Worm (Caenorhabditis elegans) whole organism, L1 larva: ENCODE data around the gene srx-68.

Experiments
- C04F5.9 ChIP-seq: sonication (generic microtip); optimal IDR thresholded peaks from 2 replicates; lab custom pipeline; 2016; ENCODE audit warnings: missing genetic modification characterization, missing compliant biosample characterization
- F16B12.6 ChIP-seq: fragments of 150-350 bp; optimal IDR thresholded peaks from 2 replicates; lab custom pipeline; 2014; ENCODE audit warnings: missing biosample characterization, missing genetic modification characterization
- Y116A8C.19 ChIP-seq: sonication (generic microtip); optimal IDR thresholded peaks from 2 replicates; lab custom pipeline; 2016; ENCODE audit warnings: missing compliant biosample characterization, missing genetic modification characterization, borderline replicate concordance
- alr-1 ChIP-seq: fragments of 200-800 bp; sonication (Bioruptor generic); optimal IDR thresholded peaks from 2 replicates; lab custom pipeline; 2018; ENCODE audit warnings: borderline replicate concordance, mild to moderate bottlenecking, missing genetic modification characterization, missing compliant biosample characterization
- aly-2 ChIP-seq: fragments of 150-350 bp; optimal IDR thresholded peaks from 2 replicates; lab custom pipeline; 2014; ENCODE audit warnings: missing biosample characterization, missing genetic modification characterization
- ama-1 ChIP-seq: fragments of 150-350 bp; optimal IDR thresholded peaks from 2 replicates; lab custom pipeline; 2014
- ceh-8 ChIP-seq: fragments of 200-800 bp; sonication (Bioruptor generic); optimal IDR thresholded peaks from 2 replicates; lab custom pipeline; 2018; ENCODE audit warnings: mild to moderate bottlenecking, missing genetic modification characterization, moderate library complexity, missing compliant biosample characterization
- ceh-82 ChIP-seq, 3 experiments: fragments of 150-350 bp in 1 of 3; sonication (generic microtip) in 2 of 3; optimal IDR thresholded peaks; 2 replicates each; lab custom pipeline; 2014 to 2017; ENCODE audit warnings: missing biosample characterization in 3 of 3, missing genetic modification characterization in 3 of 3
- ceh-90 ChIP-seq: sonication (generic microtip); optimal IDR thresholded peaks from 2 replicates; lab custom pipeline; 2016; ENCODE audit warnings: missing genetic modification characterization, missing compliant biosample characterization
- ces-1 ChIP-seq: fragments of 150-350 bp; optimal IDR thresholded peaks from 2 replicates; lab custom pipeline; 2014; ENCODE audit warnings: missing biosample characterization, missing genetic modification reagents, missing genetic modification characterization
- dsc-1 ChIP-seq: sonication (generic microtip); optimal IDR thresholded peaks from 2 replicates; lab custom pipeline; 2016; ENCODE audit warnings: mild to moderate bottlenecking, missing genetic modification characterization, missing compliant biosample characterization
- fkh-8 ChIP-seq: sonication (generic microtip); optimal IDR thresholded peaks from 2 replicates; lab custom pipeline; 2016; ENCODE audit warnings: mild to moderate bottlenecking, missing genetic modification characterization, missing compliant biosample characterization
- hlh-4 ChIP-seq: sonication (generic microtip); optimal IDR thresholded peaks from 2 replicates; lab custom pipeline; 2016; ENCODE audit warnings: mild to moderate bottlenecking, missing genetic modification characterization, missing compliant biosample characterization
- isw-1 ChIP-seq: fragments of 200-800 bp; sonication (Bioruptor generic); IDR thresholded peaks from 2 replicates; pipeline ENCODE4 v1.3.6; 2022; ENCODE audit warnings: missing genetic modification characterization, missing compliant biosample characterization
- lin-13 ChIP-seq: fragments of 150-350 bp; optimal IDR thresholded peaks from 2 replicates; lab custom pipeline; 2014; ENCODE audit warnings: missing biosample characterization, missing genetic modification reagents, missing genetic modification characterization
- lin-35 ChIP-seq, 2 experiments: fragments of 150-350 bp; optimal IDR thresholded peaks; 2 replicates each; lab custom pipeline; 2014; ENCODE audit warnings: missing biosample characterization in 2 of 2, missing genetic modification characterization in 2 of 2, missing genetic modification reagents in 2 of 2
- lir-3 ChIP-seq: sonication (generic microtip); optimal IDR thresholded peaks from 2 replicates; lab custom pipeline; 2016; ENCODE audit warnings: mild to moderate bottlenecking, missing genetic modification characterization, moderate library complexity, missing compliant biosample characterization; ENCODE audit not compliant: poor library complexity
- lsy-2 ChIP-seq, 2 experiments: fragments of 150-350 bp; optimal IDR thresholded peaks; 2 replicates each; lab custom pipeline; 2014; ENCODE audit warnings: missing biosample characterization in 2 of 2, missing genetic modification characterization in 2 of 2
- mdl-1 ChIP-seq, 2 experiments: fragments of 150-350 bp; optimal IDR thresholded peaks; 2 replicates each; lab custom pipeline; 2014 to 2017; ENCODE audit warnings: missing biosample characterization in 2 of 2, missing genetic modification characterization in 2 of 2, inconsistent platforms in 1 of 2
- mef-2 ChIP-seq: fragments of 150-350 bp; optimal IDR thresholded peaks from 2 replicates; lab custom pipeline; 2014; ENCODE audit warnings: missing biosample characterization, missing genetic modification characterization
- mep-1 ChIP-seq: fragments of 150-350 bp; optimal IDR thresholded peaks from 2 replicates; lab custom pipeline; 2014; ENCODE audit warnings: missing biosample characterization, missing genetic modification characterization
- nhr-11 ChIP-seq: fragments of 150-350 bp; optimal IDR thresholded peaks from 2 replicates; lab custom pipeline; 2014; ENCODE audit warnings: missing biosample characterization, missing genetic modification characterization
- nhr-19 ChIP-seq: fragments of 200-800 bp; sonication (Bioruptor generic); conservative IDR thresholded peaks from 2 replicates; pipeline ENCODE4 v1.3.6; 2022; ENCODE audit warnings: missing genetic modification characterization, missing compliant biosample characterization
- nhr-20 ChIP-seq: sonication (generic microtip); optimal IDR thresholded peaks from 2 replicates; lab custom pipeline; 2016; ENCODE audit warnings: mild to moderate bottlenecking, missing genetic modification characterization, missing compliant biosample characterization
- nhr-28 ChIP-seq: fragments of 150-350 bp; optimal IDR thresholded peaks from 2 replicates; lab custom pipeline; 2014; ENCODE audit warnings: missing biosample characterization, missing genetic modification characterization
- nhr-47 ChIP-seq: sonication (generic microtip); optimal IDR thresholded peaks from 2 replicates; lab custom pipeline; 2016; ENCODE audit warnings: mild to moderate bottlenecking, missing genetic modification characterization, moderate library complexity, missing compliant biosample characterization
- nhr-71 ChIP-seq: sonication (generic microtip); optimal IDR thresholded peaks from 2 replicates; lab custom pipeline; 2016; ENCODE audit warnings: mild to moderate bottlenecking, missing genetic modification characterization, moderate library complexity, missing compliant biosample characterization
- nhr-85 ChIP-seq: sonication (generic microtip); peaks from one replicate; lab custom pipeline; 2016; ENCODE audit warnings: missing genetic modification characterization, inconsistent platforms, missing compliant biosample characterization
- pag-3 ChIP-seq: sonication (generic microtip); optimal IDR thresholded peaks from 2 replicates; lab custom pipeline; 2017; ENCODE audit warnings: missing genetic modification characterization, mild to moderate bottlenecking, missing compliant biosample characterization, antibody characterized with exemption, borderline replicate concordance; ENCODE audit not compliant: insufficient read depth
- pax-3 ChIP-seq: fragments of 200-800 bp; sonication (Bioruptor generic); optimal IDR thresholded peaks from 2 replicates; lab custom pipeline; 2018; ENCODE audit warnings: mild to moderate bottlenecking, missing genetic modification characterization, moderate library complexity, missing compliant biosample characterization
- skn-1 ChIP-seq: fragments of 150-350 bp; optimal IDR thresholded peaks from 2 replicates; lab custom pipeline; 2014; ENCODE audit warnings: missing biosample characterization, missing genetic modification characterization
- snpc-4 ChIP-seq: fragments of 150-350 bp; optimal IDR thresholded peaks from 2 replicates; lab custom pipeline; 2014; ENCODE audit warnings: missing biosample characterization, missing genetic modification characterization
- snu-23 ChIP-seq: sonication (generic microtip); optimal IDR thresholded peaks from 2 replicates; lab custom pipeline; 2016; ENCODE audit warnings: missing genetic modification characterization, missing compliant biosample characterization
- tbx-2 ChIP-seq: sonication (generic microtip); optimal IDR thresholded peaks from 2 replicates; lab custom pipeline; 2016; ENCODE audit warnings: missing genetic modification characterization, missing compliant biosample characterization
- unc-30 ChIP-seq: sonication (generic microtip); optimal IDR thresholded peaks from 2 replicates; lab custom pipeline; 2017; ENCODE audit warnings: missing biosample characterization, missing genetic modification characterization
- unc-62 ChIP-seq: fragments of 150-350 bp; optimal IDR thresholded peaks from 2 replicates; lab custom pipeline; 2014; ENCODE audit warnings: missing biosample characterization, missing genetic modification reagents, missing genetic modification characterization
- zip-4 ChIP-seq: fragments of 200-800 bp; sonication (Bioruptor generic); optimal IDR thresholded peaks from 2 replicates; lab custom pipeline; 2018; ENCODE audit warnings: mild to moderate bottlenecking, missing genetic modification characterization, moderate library complexity, missing compliant biosample characterization

Gene srx-68

DNA sequence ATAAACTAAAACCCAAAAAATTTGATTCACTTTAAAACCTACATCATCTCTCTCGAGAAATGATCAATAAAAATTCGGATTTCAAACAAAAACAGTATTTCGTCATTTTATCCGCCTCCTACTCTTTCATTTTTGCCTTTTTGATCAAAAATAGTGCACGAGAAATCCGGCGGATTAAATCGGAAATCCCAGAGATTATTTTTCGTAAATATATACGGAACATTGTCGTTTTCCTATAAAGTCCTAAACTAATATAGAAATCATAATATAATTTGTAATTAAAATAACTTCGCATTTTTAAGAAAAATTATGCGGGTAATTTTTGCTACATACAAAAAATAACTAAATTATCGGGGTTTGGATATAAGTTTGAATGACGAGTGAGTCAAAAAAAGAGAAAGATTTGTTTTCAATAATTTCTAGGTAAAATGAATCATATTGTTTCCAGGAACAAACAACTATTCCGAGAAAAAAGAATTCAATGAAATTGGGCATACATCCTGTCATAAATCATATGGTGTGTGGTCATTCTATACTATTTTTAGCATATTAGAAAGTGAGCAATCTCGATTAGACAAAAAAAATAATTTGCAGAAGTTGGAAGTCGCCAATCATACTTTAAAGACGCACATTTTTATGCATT lies 38.3 kb upstream of the srx-68 start, which contains the start of gene nhr-158 (continued):
- TF ChIP-seq mep-1 (no peak), alr-1 (tag; lab: Kevin White, UChicago) (no peak), snu-23 (GFP tag; lab: Kevin White, UChicago) (no peak), nhr-20 (tag; lab: Kevin White, UChicago) (peak; percentile 32), hlh-4 (tag; lab: Kevin White, UChicago) (no peak), unc-62 (GFP tag; lab: Kevin White, UChicago) (no peak)

ce11 chrV:3877242-3877641 lies 35.3 kb upstream of the srx-68 start:
- TF ChIP-seq nhr-71 (peak; percentile 5), nhr-47 (tag; lab: Kevin White, UChicago) (peak; percentile 13), pax-3 (tag; lab: Kevin White, UChicago) (peak; percentile 14), fkh-8 (peak; percentile 75), dsc-1 (tag; lab: Kevin White, UChicago) (peak; percentile 85), ama-1 (lab: Kevin White, UChicago) (no peak)
- TF ChIP-seq, all 84 proteins: peak for 5

ce11 chrV:3878223-3878622 lies 34.3 kb upstream of the srx-68 start, which contains the start of gene nhr-159:
Gene nhr-159, minus strand, starts transcription at chrV:3878323.
- TF ChIP-seq nhr-85 (tag; lab: Kevin White, UChicago) (no peak), lin-13 (no peak), nhr-11 (no peak), nhr-28 (no peak), mdl-1 (tag; optimal IDR thresholded peaks at IDR 0.05; lab: Kevin White, UChicago) (no peak), lsy-2 (tag; optimal IDR thresholded peaks at IDR 0.05; lab: Kevin White, UChicago) (no peak)

DNA sequence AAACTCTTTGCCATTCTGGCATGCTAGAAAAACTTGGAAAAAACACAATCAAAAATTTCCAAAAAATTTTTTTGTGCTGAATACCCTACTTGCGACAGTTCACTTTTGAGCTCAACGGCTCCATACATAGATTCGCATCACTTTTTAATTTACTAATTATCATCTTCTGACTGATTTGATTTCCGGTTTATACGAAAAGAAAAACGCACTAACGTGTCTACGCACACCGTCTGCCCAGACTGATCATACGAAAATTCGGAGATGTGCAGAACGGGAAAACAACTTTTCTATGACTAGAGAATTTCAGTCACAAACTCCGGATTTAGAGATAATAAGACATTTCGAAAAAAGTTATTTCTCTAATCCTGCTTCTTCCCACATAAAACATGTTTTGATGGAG lies 28.0 kb upstream of the srx-68 start:
- no peak for TF ChIP-seq snu-23 (GFP tag; lab: Kevin White, UChicago)
- TF ChIP-seq C04F5.9 (tag; lab: Kevin White, UChicago), result no peak
- no peak for TF ChIP-seq lir-3 (tag; lab: Kevin White, UChicago)
- no peak for TF ChIP-seq isw-1 (GFP tag; lab: Robert Waterston, UW)
- peak; percentile 3 for TF ChIP-seq nhr-71
- TF ChIP-seq ceh-8 (GFP tag; lab: Kevin White, UChicago), result peak; percentile 70
- no peak for TF ChIP-seq aly-2 (tag; lab: Kevin White, UChicago)
- no peak for TF ChIP-seq Y116A8C.19
- peak; percentile 38 for TF ChIP-seq fkh-8
- no peak for TF ChIP-seq snpc-4
- TF ChIP-seq F16B12.6 (tag; lab: Kevin White, UChicago), result no peak
- TF ChIP-seq dsc-1 (tag; lab: Kevin White, UChicago), result peak; percentile 65
- no peak for TF ChIP-seq skn-1 (tag; lab: Kevin White, UChicago)
- no peak for TF ChIP-seq ces-1 (GFP tag; lab: Kevin White, UChicago)

DNA sequence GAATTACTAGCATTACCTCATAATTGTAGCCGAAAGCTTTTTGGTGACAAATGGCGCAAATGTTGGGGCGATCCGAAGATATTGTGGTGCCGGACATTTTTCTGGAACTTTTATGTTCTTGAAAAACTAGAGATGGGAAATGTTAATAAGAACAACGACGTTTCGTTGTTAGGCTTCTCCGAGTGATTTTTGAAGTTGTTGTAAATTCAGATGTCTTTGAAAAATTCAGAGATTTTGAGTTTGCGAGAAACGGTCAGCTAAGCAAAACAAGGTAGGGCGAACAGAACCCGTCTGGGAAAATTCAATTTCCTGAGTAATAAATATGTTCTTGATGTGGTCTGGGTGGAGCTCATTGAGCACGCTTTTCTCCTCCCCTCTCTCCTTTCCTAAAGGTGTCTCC lies 26.5 kb upstream of the srx-68 start, which contains the start of gene nhr-124:
Gene nhr-124 (minus strand): TSS at position 101 of the 400 bp plus-strand sequence.
- no peak for TF ChIP-seq ceh-90 (tag; lab: Kevin White, UChicago)
- TF ChIP-seq C04F5.9 (tag; lab: Kevin White, UChicago), result no peak
- TF ChIP-seq pax-3 (tag; lab: Kevin White, UChicago), result no peak
- TF ChIP-seq nhr-20 (tag; lab: Kevin White, UChicago), result no peak
- TF ChIP-seq snpc-4, result no peak
- TF ChIP-seq lin-35 (GFP tag; optimal IDR thresholded peaks at IDR 0.05; lab: Kevin White, UChicago), result no peak
- TF ChIP-seq unc-30 (tag; lab: Kevin White, UChicago), result no peak
- TF ChIP-seq tbx-2, result no peak
- TF ChIP-seq zip-4 (GFP tag; lab: Kevin White, UChicago), result no peak
- no peak for TF ChIP-seq ceh-82 (tag; optimal IDR thresholded peaks at IDR 0.05; lab: Kevin White, UChicago)
- TF ChIP-seq nhr-19 (GFP tag; lab: Robert Waterston, UW), result no peak
- TF ChIP-seq pag-3 (tag; lab: Kevin White, UChicago), result no peak
- no peak for TF ChIP-seq mef-2 (tag; lab: Kevin White, UChicago)
